Fruit fly (Drosophila melanogaster) whole organism, embryonic: ENCODE data around the gene Pa1.

ENCODE experiments used
- Atf6 ChIP-seq: fragments of 200-800 bp; sonication (Bioruptor generic); IDR thresholded peaks from 2 replicates; pipeline ENCODE4 v1.3.6; 2022; ENCODE audit warnings: missing biosample characterization, missing genetic modification characterization
- Bdp1 ChIP-seq: fragments of 200-800 bp; sonication (Bioruptor generic); optimal IDR thresholded peaks from 3 replicates; lab custom pipeline; 2016; ENCODE audit warnings: missing biosample characterization, missing genetic modification characterization
- Bgb ChIP-seq: fragments of 200-800 bp; sonication (Bioruptor generic); IDR thresholded peaks from 2 replicates; pipeline ENCODE4 v1.3.6; 2022; ENCODE audit warnings: missing biosample characterization, missing genetic modification characterization; ENCODE audit not compliant: partially characterized antibody
- CG10366 ChIP-seq: fragments of 200-800 bp; sonication (Bioruptor generic); IDR thresholded peaks from 2 replicates; pipeline ENCODE4 v1.3.6; 2022; ENCODE audit warnings: missing biosample characterization, missing genetic modification characterization
- CG11696 ChIP-seq: fragments of 200-800 bp; sonication (Bioruptor generic); IDR thresholded peaks from 2 replicates; pipeline ENCODE4 v1.3.6; 2022; ENCODE audit warnings: missing biosample characterization, missing genetic modification characterization
- CG12155 ChIP-seq: fragments of 200-800 bp; sonication (Bioruptor generic); optimal IDR thresholded peaks from 3 replicates; lab custom pipeline; 2016; ENCODE audit warnings: missing biosample characterization, missing genetic modification characterization
- CG12299 ChIP-seq: fragments of 200-800 bp; sonication (Bioruptor generic); optimal IDR thresholded peaks from 2 replicates; lab custom pipeline; 2018; ENCODE audit warnings: missing biosample characterization, mild to moderate bottlenecking, missing genetic modification characterization
- CG12769 ChIP-seq: fragments of 200-800 bp; sonication (Bioruptor generic); optimal IDR thresholded peaks from 2 replicates; lab custom pipeline; 2019; ENCODE audit warnings: missing biosample characterization, mild to moderate bottlenecking, missing genetic modification characterization, moderate library complexity
- CG14441 ChIP-seq: fragments of 200-800 bp; sonication (Bioruptor generic); IDR thresholded peaks from 2 replicates; pipeline ENCODE4 v1.3.6; 2022; ENCODE audit warnings: missing biosample characterization, missing genetic modification characterization
- CG14965 ChIP-seq: fragments of 200-800 bp; sonication (Bioruptor generic); optimal IDR thresholded peaks from 2 replicates; lab custom pipeline; 2016; ENCODE audit warnings: missing biosample characterization, missing genetic modification characterization, borderline replicate concordance
- CG1602 ChIP-seq: fragments of 200-800 bp; sonication (Bioruptor generic); optimal IDR thresholded peaks from 3 replicates; lab custom pipeline; 2016; ENCODE audit warnings: missing biosample characterization, missing genetic modification characterization
- CG18764 ChIP-seq: fragments of 200-800 bp; sonication (Bioruptor generic); optimal IDR thresholded peaks from 3 replicates; lab custom pipeline; 2016; ENCODE audit warnings: missing biosample characterization, missing genetic modification characterization
- CG2120 ChIP-seq: fragments of 200-800 bp; sonication (Bioruptor generic); optimal IDR thresholded peaks from 3 replicates; lab custom pipeline; 2016; ENCODE audit warnings: missing biosample characterization, missing genetic modification characterization
- CG32532 ChIP-seq: fragments of 200-800 bp; sonication (Bioruptor generic); IDR thresholded peaks from 2 replicates; pipeline ENCODE4 v1.3.6; 2022; ENCODE audit warnings: missing biosample characterization, missing genetic modification characterization
- CG32767 ChIP-seq: fragments of 200-800 bp; sonication (Bioruptor generic); IDR thresholded peaks from 2 replicates; pipeline ENCODE4 v1.3.6; 2022; ENCODE audit warnings: missing biosample characterization, missing genetic modification characterization
- CG32772 ChIP-seq: fragments of 200-800 bp; sonication (Bioruptor generic); IDR thresholded peaks from 2 replicates; pipeline ENCODE4 v1.3.6; 2022; ENCODE audit warnings: missing biosample characterization, missing genetic modification characterization
- CG3281 ChIP-seq: fragments of 200-800 bp; sonication (Bioruptor generic); optimal IDR thresholded peaks from 3 replicates; lab custom pipeline; 2017; ENCODE audit warnings: missing biosample characterization, mild to moderate bottlenecking, missing genetic modification characterization
- CG34376 ChIP-seq: fragments of 200-800 bp; sonication (Bioruptor generic); optimal IDR thresholded peaks from 2 replicates; lab custom pipeline; 2018; ENCODE audit warnings: missing biosample characterization, mild to moderate bottlenecking, missing genetic modification characterization
- CG3847 ChIP-seq: fragments of 200-800 bp; sonication (Bioruptor generic); IDR thresholded peaks from 2 replicates; pipeline ENCODE4 v1.3.6; 2022; ENCODE audit warnings: missing biosample characterization, missing genetic modification characterization
- CG4707 ChIP-seq: fragments of 200-800 bp; sonication (Bioruptor generic); optimal IDR thresholded peaks from 2 replicates; lab custom pipeline; 2018; ENCODE audit warnings: missing biosample characterization, mild to moderate bottlenecking, missing genetic modification characterization, moderate library complexity
- CG5953 ChIP-seq: fragments of 200-800 bp; sonication (Bioruptor generic); IDR thresholded peaks from 2 replicates; pipeline ENCODE4 v1.3.6; 2022; ENCODE audit warnings: missing biosample characterization, missing genetic modification characterization
- CG6254 ChIP-seq: fragments of 200-800 bp; sonication (Bioruptor generic); optimal IDR thresholded peaks from 3 replicates; lab custom pipeline; 2017; ENCODE audit warnings: mild to moderate bottlenecking, missing biosample characterization, missing genetic modification reagents, missing genetic modification characterization
- CG8290 ChIP-seq, 3 experiments: fragments of 200-800 bp; sonication (Bioruptor generic); optimal IDR thresholded peaks; 2 replicates each; lab custom pipeline; 2016 to 2019; ENCODE audit warnings: missing biosample characterization in 3 of 3, missing genetic modification characterization in 3 of 3, mild to moderate bottlenecking in 2 of 3, moderate library complexity in 1 of 3
- CG8478 ChIP-seq: fragments of >200 bp; optimal IDR thresholded peaks from 2 replicates; lab custom pipeline; 2018
- Dp ChIP-seq: fragments of 200-800 bp; sonication (Bioruptor generic); optimal IDR thresholded peaks from 2 replicates; lab custom pipeline; 2018; ENCODE audit warnings: missing biosample characterization, mild to moderate bottlenecking, missing genetic modification characterization, moderate library complexity
- Eip74EF ChIP-seq, 2 experiments: fragments of 200-800 bp in 1 of 2; fragments of >200 bp in 1 of 2; sonication (Bioruptor generic) in 1 of 2; optimal IDR thresholded peaks; 2 replicates each; lab custom pipeline; 2017 to 2019; ENCODE audit warnings: missing biosample characterization in 2 of 2, missing genetic modification characterization in 2 of 2, mild to moderate bottlenecking in 1 of 2, moderate library complexity in 1 of 2
- HLH54F ChIP-seq: fragments of 200-800 bp; sonication (Bioruptor generic); optimal IDR thresholded peaks from 3 replicates; lab custom pipeline; 2016; ENCODE audit warnings: missing biosample characterization, missing genetic modification characterization
- Hsf ChIP-seq: fragments of 200-800 bp; sonication (Bioruptor generic); optimal IDR thresholded peaks from 3 replicates; lab custom pipeline; 2016; ENCODE audit warnings: missing biosample characterization, missing genetic modification characterization
- Jarid2 ChIP-seq: fragments of 200-800 bp; sonication (Bioruptor generic); optimal IDR thresholded peaks from 3 replicates; lab custom pipeline; 2017; ENCODE audit warnings: mild to moderate bottlenecking, missing biosample characterization, missing genetic modification reagents, missing genetic modification characterization
- Kr ChIP-seq: fragments of 200-800 bp; sonication (Bioruptor generic); optimal IDR thresholded peaks from 2 replicates; lab custom pipeline; 2017; ENCODE audit warnings: missing biosample characterization, mild to moderate bottlenecking, missing genetic modification characterization
- Lhr ChIP-seq: fragments of 200-800 bp; sonication (Bioruptor generic); optimal IDR thresholded peaks from 3 replicates; lab custom pipeline; 2017; ENCODE audit warnings: mild to moderate bottlenecking, missing biosample characterization, missing genetic modification reagents, missing genetic modification characterization
- Lim3 ChIP-seq: fragments of 200-800 bp; sonication (Bioruptor generic); IDR thresholded peaks from 2 replicates; pipeline ENCODE4 v1.3.6; 2022; ENCODE audit warnings: missing biosample characterization, missing genetic modification characterization
- Mes4 ChIP-seq: fragments of 200-800 bp; sonication (Bioruptor generic); optimal IDR thresholded peaks from 2 replicates; lab custom pipeline; 2016; ENCODE audit warnings: missing biosample characterization, missing genetic modification characterization
- Stat92E ChIP-seq, 3 experiments: fragments of >200 bp in 2 of 3; fragments of 200-800 bp in 1 of 3; sonication (Bioruptor generic) in 1 of 3; optimal IDR thresholded peaks; 2 replicates each; lab custom pipeline; 2017 to 2019; ENCODE audit warnings: missing biosample characterization in 3 of 3, missing genetic modification characterization in 3 of 3, mild to moderate bottlenecking in 1 of 3, moderate library complexity in 1 of 3
- Vsx1 ChIP-seq: fragments of 200-800 bp; sonication (Bioruptor generic); optimal IDR thresholded peaks from 2 replicates; lab custom pipeline; 2017; ENCODE audit warnings: missing biosample characterization, mild to moderate bottlenecking, missing genetic modification characterization, missing genetic modification reagents
- btn ChIP-seq: fragments of 200-800 bp; sonication (Bioruptor generic); optimal IDR thresholded peaks from 2 replicates; lab custom pipeline; 2016; ENCODE audit warnings: missing biosample characterization, missing genetic modification characterization
- cas ChIP-seq: fragments of 200-800 bp; sonication (Bioruptor generic); IDR thresholded peaks from 2 replicates; pipeline ENCODE4 v1.3.6; 2022; ENCODE audit warnings: missing biosample characterization, missing genetic modification characterization
- cato ChIP-seq: fragments of 200-800 bp; sonication (Bioruptor generic); optimal IDR thresholded peaks from 2 replicates; lab custom pipeline; 2016; ENCODE audit warnings: missing biosample characterization, missing genetic modification characterization, borderline replicate concordance
- caup ChIP-seq: fragments of 200-800 bp; sonication (Bioruptor generic); optimal IDR thresholded peaks from 3 replicates; lab custom pipeline; 2017; ENCODE audit warnings: missing biosample characterization, mild to moderate bottlenecking, missing genetic modification characterization, moderate library complexity; ENCODE audit not compliant: severe bottlenecking
- crc ChIP-seq: fragments of 200-800 bp; sonication (Bioruptor generic); optimal IDR thresholded peaks from 2 replicates; lab custom pipeline; 2016; ENCODE audit warnings: missing biosample characterization, missing genetic modification characterization
- dm ChIP-seq: fragments of 200-800 bp; sonication (Bioruptor generic); optimal IDR thresholded peaks from 3 replicates; lab custom pipeline; 2016; ENCODE audit warnings: missing biosample characterization, missing genetic modification characterization
- fd102C ChIP-seq: fragments of 200-800 bp; sonication (Bioruptor generic); optimal IDR thresholded peaks from 2 replicates; lab custom pipeline; 2018; ENCODE audit warnings: missing biosample characterization, mild to moderate bottlenecking, missing genetic modification characterization, moderate library complexity
- gcm2 ChIP-seq: fragments of 200-800 bp; sonication (Bioruptor generic); optimal IDR thresholded peaks from 2 replicates; lab custom pipeline; 2016; ENCODE audit warnings: missing biosample characterization, missing genetic modification characterization
- grn ChIP-seq: fragments of 200-800 bp; sonication (Bioruptor generic); optimal IDR thresholded peaks from 3 replicates; lab custom pipeline; 2017; ENCODE audit warnings: missing biosample characterization, missing genetic modification characterization
- kni ChIP-seq: fragments of 200-800 bp; sonication (Bioruptor generic); optimal IDR thresholded peaks from 3 replicates; lab custom pipeline; 2017; ENCODE audit warnings: mild to moderate bottlenecking, missing biosample characterization, missing genetic modification reagents, missing genetic modification characterization
- pho ChIP-seq: fragments of 200-800 bp; sonication (Bioruptor generic); optimal IDR thresholded peaks from 2 replicates; lab custom pipeline; 2016; ENCODE audit warnings: missing biosample characterization, missing genetic modification characterization
- ssp ChIP-seq: fragments of 200-800 bp; sonication (Bioruptor generic); IDR thresholded peaks from 2 replicates; pipeline ENCODE4 v1.3.6; 2022; ENCODE audit warnings: missing biosample characterization, missing genetic modification characterization
- stc ChIP-seq: fragments of 200-800 bp; sonication (Bioruptor generic); IDR thresholded peaks from 2 replicates; pipeline ENCODE4 v1.3.6; 2022; ENCODE audit warnings: missing biosample characterization, missing genetic modification characterization
- tup ChIP-seq: fragments of 200-800 bp; sonication (Bioruptor generic); optimal IDR thresholded peaks from 2 replicates; lab custom pipeline; 2016; ENCODE audit warnings: missing biosample characterization, mild to moderate bottlenecking, missing genetic modification characterization, moderate library complexity
- wdn ChIP-seq: fragments of 200-800 bp; sonication (Bioruptor generic); IDR thresholded peaks from 2 replicates; pipeline ENCODE4 v1.3.6; 2022; ENCODE audit warnings: missing biosample characterization, missing genetic modification characterization

Gene Pa1

DNA sequence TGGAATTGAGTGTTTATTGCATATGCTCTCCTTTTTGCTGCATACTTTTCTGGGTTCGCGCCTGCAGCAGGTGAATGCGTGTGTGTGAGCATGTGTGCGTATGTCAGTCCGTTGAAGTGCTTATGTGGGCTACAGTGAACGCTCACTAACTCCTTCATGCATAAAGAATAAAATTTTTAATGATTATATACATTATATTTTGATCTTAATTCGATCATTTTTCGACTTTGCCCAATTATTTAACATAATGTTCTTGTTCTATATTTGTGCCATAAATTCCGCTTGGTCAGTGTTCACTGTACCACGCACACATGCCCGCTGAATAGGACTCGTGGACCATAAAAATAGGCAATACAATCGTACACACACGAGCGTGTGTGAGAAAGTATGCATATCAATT, 11.8 kb downstream of the Pa1 start (continued):
- TF ChIP-seq CG1602 (GFP tag; lab: Kevin White, UChicago), result no peak
- no peak for TF ChIP-seq CG3281
- TF ChIP-seq CG11696, result no peak
- no peak for TF ChIP-seq HLH54F (GFP tag; lab: Kevin White, UChicago)
- no peak for TF ChIP-seq Mes4 (GFP tag; lab: Kevin White, UChicago)
- TF ChIP-seq gcm2 (GFP tag; lab: Kevin White, UChicago), result no peak
- TF ChIP-seq CG4707 (GFP tag; lab: Kevin White, UChicago), result no peak
- no peak for TF ChIP-seq pho
- peak; percentile 57 for TF ChIP-seq CG32532
- TF ChIP-seq CG6254, result no peak
- TF ChIP-seq Vsx1 (GFP tag; lab: Kevin White, UChicago), result no peak
- TF ChIP-seq Lim3, result no peak
- TF ChIP-seq Dp (GFP tag; lab: Kevin White, UChicago), result no peak
- TF ChIP-seq CG10366 (GFP tag; lab: Robert Waterston, UW), result peak; percentile 52
- no peak for TF ChIP-seq Hsf (GFP tag; lab: Kevin White, UChicago)
- TF ChIP-seq CG8478 (lab: Kevin White, UChicago), result no peak
- no peak for TF ChIP-seq cato
- TF ChIP-seq CG34376 (GFP tag; lab: Kevin White, UChicago), result no peak
- TF ChIP-seq CG8290 (GFP tag; optimal IDR thresholded peaks at IDR 0.05; lab: Kevin White, UChicago), result no peak
- no peak for TF ChIP-seq CG8290 (tag; optimal IDR thresholded peaks at IDR 0.05; lab: Kevin White, UChicago)
- no peak for TF ChIP-seq CG14965 (GFP tag; lab: Kevin White, UChicago)
- TF ChIP-seq CG12155, result no peak
- TF ChIP-seq cas, result no peak
- peak; percentile 27 for TF ChIP-seq CG2120
- TF ChIP-seq dm, result no peak
- 0 out of 2 replicates have a peak, but pooled peaks have one; percentile 11 for TF ChIP-seq CG5953 (GFP tag; lab: Robert Waterston, UW)
- TF ChIP-seq CG12769 (tag; lab: Kevin White, UChicago), result peak; percentile 39
- TF ChIP-seq Kr (GFP tag; lab: Kevin White, UChicago), result no peak
- no peak for TF ChIP-seq Stat92E (GFP tag; optimal IDR thresholded peaks at IDR 0.05; lab: Kevin White, UChicago)
- no peak for TF ChIP-seq CG32767
- TF ChIP-seq Eip74EF (GFP tag; optimal IDR thresholded peaks at IDR 0.05; lab: Kevin White, UChicago), result no peak
- no peak for TF ChIP-seq tup
- no peak for TF ChIP-seq crc (GFP tag; lab: Kevin White, UChicago)
- no peak for TF ChIP-seq fd102C (GFP tag; lab: Kevin White, UChicago)
- no peak for TF ChIP-seq CG3847 (GFP tag; lab: Robert Waterston, UW)
- no peak for TF ChIP-seq Bgb (GFP tag; lab: Robert Waterston, UW)
- TF ChIP-seq CG14441 (GFP tag; lab: Robert Waterston, UW), result peak; percentile 51
- TF ChIP-seq grn (GFP tag; lab: Kevin White, UChicago), result no peak
- no peak for TF ChIP-seq Bdp1
- TF ChIP-seq wdn (GFP tag; lab: Robert Waterston, UW), result peak; percentile 31; the same call in 1 of the 2 replicates
- TF ChIP-seq CG18764, result no peak
- no peak for TF ChIP-seq kni (GFP tag; lab: Kevin White, UChicago)
- peak; percentile 35; the same call in 1 of the 2 replicates for TF ChIP-seq stc (GFP tag; lab: Robert Waterston, UW)
- peak; percentile 9; the same call in 1 of the 2 replicates for TF ChIP-seq ssp (GFP tag; lab: Robert Waterston, UW)
- TF ChIP-seq Jarid2 (GFP tag; lab: Kevin White, UChicago), result no peak
- peak; percentile 60 for TF ChIP-seq Atf6 (GFP tag; lab: Robert Waterston, UW)
- no peak for TF ChIP-seq CG12299 (tag; lab: Kevin White, UChicago)
- TF ChIP-seq CG32772 (GFP tag; lab: Robert Waterston, UW), result peak; percentile 30; the same call in 1 of the 2 replicates
- TF ChIP-seq caup (GFP tag; lab: Kevin White, UChicago), result no peak
- no peak for TF ChIP-seq Lhr (GFP tag; lab: Kevin White, UChicago)
- no peak for TF ChIP-seq btn
